Worm (Caenorhabditis elegans): Measurements from ENCODE around the gene C47E12.9.

The C47E12.9 gene

DNA sequence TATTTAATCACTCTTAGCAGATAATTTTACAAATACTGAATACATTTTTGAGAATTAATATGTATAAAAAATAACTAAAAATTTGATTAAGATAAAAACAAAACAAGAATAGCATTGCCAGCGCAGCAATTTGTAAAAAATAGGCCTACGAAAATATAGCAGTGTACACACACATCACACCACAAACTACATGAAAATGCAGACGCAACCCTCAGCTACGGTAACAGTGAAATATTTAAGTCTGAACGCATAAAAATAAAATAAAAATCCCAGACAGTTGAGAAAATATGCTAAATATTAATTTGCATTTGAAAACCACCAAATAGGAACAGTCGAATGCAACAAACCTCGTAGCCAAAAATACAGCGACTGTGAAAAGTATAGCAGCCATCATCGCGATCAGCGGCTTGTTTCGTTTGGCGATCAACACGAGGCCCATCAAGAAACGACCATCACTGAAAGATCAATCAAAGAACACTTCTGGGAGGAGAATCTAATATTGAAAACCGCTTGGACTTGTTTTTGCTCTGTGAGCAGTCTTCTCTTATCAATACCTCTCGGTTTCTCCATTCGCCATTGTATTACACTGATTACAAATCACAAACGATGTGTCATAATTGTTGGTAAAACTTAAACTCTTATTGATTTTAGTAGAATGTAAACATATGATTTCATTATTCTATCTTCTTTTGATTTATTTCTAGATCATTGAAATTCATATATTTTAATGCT is 24.2 kb downstream of the C47E12.9 start, which contains the start of gene pyp-1:
TSS of gene pyp-1 (minus strand) at position 439 of the 732 bp plus-strand sequence.
- TF ChIP-seq snu-23 (GFP tag; optimal IDR thresholded peaks at IDR 0.05) (peak; percentile 26), fkh-8 (tag; optimal IDR thresholded peaks at IDR 0.05) (no peak), dpl-1 (GFP tag; optimal IDR thresholded peaks at IDR 0.05) (peak in 1 of 3 experiments; percentile 41), nhr-90 (tag; optimal IDR thresholded peaks at IDR 0.05; ENCODE audit: poor library complexity) (no peak), nhr-28 (tag; optimal IDR thresholded peaks at IDR 0.05) (no peak), mep-1 (tag; optimal IDR thresholded peaks at IDR 0.05) (peak; percentile 46), unc-130 (tag; optimal IDR thresholded peaks at IDR 0.05) (no peak), mab-9 (GFP tag; IDR thresholded peaks at IDR 0.05) (no peak), pag-3 (tag; optimal IDR thresholded peaks at IDR 0.05; ENCODE audit: borderline replicate concordance, insufficient read depth) (no peak), F16B12.6 (tag; optimal IDR thresholded peaks at IDR 0.05) (peak; percentile 78), sox-4 (tag; optimal IDR thresholded peaks at IDR 0.05) (no peak), nhr-237 (tag; optimal IDR thresholded peaks at IDR 0.05) (no peak), lin-15B (tag; optimal IDR thresholded peaks at IDR 0.05) (no peak), ceh-82 (tag; optimal IDR thresholded peaks at IDR 0.05) (no peak), C34B4.2 (tag; optimal IDR thresholded peaks at IDR 0.05) (no peak), pax-3 (tag; optimal IDR thresholded peaks at IDR 0.05) (no peak), lin-39 (tag; optimal IDR thresholded peaks at IDR 0.05) (no peak), tbx-2 (tag; optimal IDR thresholded peaks at IDR 0.05) (no peak), nhr-19 (GFP tag; conservative IDR thresholded peaks at IDR 0.05) (peak; percentile 88), dsc-1 (tag; optimal IDR thresholded peaks at IDR 0.05) (no peak), ama-1 (optimal IDR thresholded peaks at IDR 0.05) (no peak), jun-1 (tag; optimal IDR thresholded peaks at IDR 0.05) (no peak), C16A3.4 (tag; optimal IDR thresholded peaks at IDR 0.05) (no peak), nhr-20 (tag; optimal IDR thresholded peaks at IDR 0.05) (no peak), xbp-1 (tag; optimal IDR thresholded peaks at IDR 0.05) (peak; percentile 10), grh-1 (GFP tag; IDR thresholded peaks at IDR 0.05) (no peak), nhr-76 (tag; optimal IDR thresholded peaks at IDR 0.05) (no peak), nhr-12 (tag; optimal IDR thresholded peaks at IDR 0.05) (no peak), nhr-71 (tag; optimal IDR thresholded peaks at IDR 0.05) (peak; percentile 45), ceh-63 (GFP tag; optimal IDR thresholded peaks at IDR 0.05) (no peak), swsn-7 (tag; optimal IDR thresholded peaks at IDR 0.05) (no peak), alr-1 (tag; optimal IDR thresholded peaks at IDR 0.05; ENCODE audit: borderline replicate concordance) (no peak), nhr-47 (tag; optimal IDR thresholded peaks at IDR 0.05) (peak; percentile 22), C04F5.9 (tag; optimal IDR thresholded peaks at IDR 0.05) (no peak), isw-1 (GFP tag; IDR thresholded peaks at IDR 0.05) (no peak), hlh-4 (tag; optimal IDR thresholded peaks at IDR 0.05) (no peak), lsy-2 (tag; optimal IDR thresholded peaks at IDR 0.05) (peak; percentile 11 to 72), blmp-1 (tag; optimal IDR thresholded peaks at IDR 0.05) (peak; percentile 25), nhr-11 (tag; optimal IDR thresholded peaks at IDR 0.05) (no peak), egl-13 (tag; optimal IDR thresholded peaks at IDR 0.05) (no peak), ces-1 (GFP tag; optimal IDR thresholded peaks at IDR 0.05) (no peak), tlp-1 (tag; optimal IDR thresholded peaks at IDR 0.05) (no peak), zip-4 (GFP tag; optimal IDR thresholded peaks at IDR 0.05) (no peak), efl-3 (GFP tag; optimal IDR thresholded peaks at IDR 0.05) (no peak), lin-35 (GFP tag; optimal IDR thresholded peaks at IDR 0.05) (peak; percentile 10 to 14), lin-14 (GFP tag; optimal IDR thresholded peaks at IDR 0.05) (no peak), hpl-2 (GFP tag; optimal IDR thresholded peaks at IDR 0.05) (no peak), unc-98 (GFP tag; IDR thresholded peaks at IDR 0.05) (no peak), hlh-17 (GFP tag; optimal IDR thresholded peaks at IDR 0.05; ENCODE audit: borderline replicate concordance) (no peak), nhr-85 (tag) (no peak), efl-1 (optimal IDR thresholded peaks at IDR 0.05) (no peak), efl-1 (GFP tag; optimal IDR thresholded peaks at IDR 0.05 in 1 of 2) (peak in 1 of 2 experiments; percentile 28)

Data from whole organism, L1 larva.